Fruit fly (Drosophila melanogaster) whole organism, embryonic: ENCODE data around the gene CG16956.

ENCODE experiments used
- Ada2b ChIP-seq: fragments of 200-800 bp; sonication (Bioruptor generic); IDR thresholded peaks from 2 replicates; pipeline ENCODE4 v1.3.6; 2022; ENCODE audit warnings: missing biosample characterization, missing genetic modification characterization
- Asciz ChIP-seq: fragments of 200-800 bp; sonication (Bioruptor generic); optimal IDR thresholded peaks from 2 replicates; lab custom pipeline; 2017; ENCODE audit warnings: missing biosample characterization, mild to moderate bottlenecking, missing genetic modification characterization, missing genetic modification reagents
- Bdp1 ChIP-seq: fragments of 200-800 bp; sonication (Bioruptor generic); optimal IDR thresholded peaks from 3 replicates; lab custom pipeline; 2016; ENCODE audit warnings: missing biosample characterization, missing genetic modification characterization
- Bgb ChIP-seq: fragments of 200-800 bp; sonication (Bioruptor generic); IDR thresholded peaks from 2 replicates; pipeline ENCODE4 v1.3.6; 2022; ENCODE audit warnings: missing biosample characterization, missing genetic modification characterization; ENCODE audit not compliant: partially characterized antibody
- CG10274 ChIP-seq: fragments of 200-800 bp; sonication (Bioruptor generic); optimal IDR thresholded peaks from 3 replicates; lab custom pipeline; 2017; ENCODE audit warnings: missing biosample characterization, mild to moderate bottlenecking, missing genetic modification characterization
- CG11093 ChIP-seq: fragments of 200-800 bp; sonication (Bioruptor generic); IDR thresholded peaks from 3 replicates; pipeline ENCODE4 v1.3.6; 2022; ENCODE audit warnings: missing biosample characterization, missing genetic modification characterization
- CG11560 ChIP-seq: fragments of 200-800 bp; sonication (Bioruptor generic); IDR thresholded peaks from 3 replicates; pipeline ENCODE4 v1.3.6; 2022; ENCODE audit warnings: missing biosample characterization, missing genetic modification characterization
- CG12155 ChIP-seq: fragments of 200-800 bp; sonication (Bioruptor generic); optimal IDR thresholded peaks from 3 replicates; lab custom pipeline; 2016; ENCODE audit warnings: missing biosample characterization, missing genetic modification characterization
- CG18262 ChIP-seq: fragments of 200-800 bp; optimal IDR thresholded peaks from 3 replicates; lab custom pipeline; 2019; ENCODE audit warnings: missing biosample characterization, mild to moderate bottlenecking, missing genetic modification characterization, moderate library complexity
- CG2120 ChIP-seq: fragments of 200-800 bp; sonication (Bioruptor generic); optimal IDR thresholded peaks from 3 replicates; lab custom pipeline; 2016; ENCODE audit warnings: missing biosample characterization, missing genetic modification characterization
- CG2199 ChIP-seq: fragments of 200-800 bp; sonication (Bioruptor generic); IDR thresholded peaks from 3 replicates; pipeline ENCODE4 v1.3.6; 2022; ENCODE audit warnings: missing biosample characterization, missing genetic modification characterization
- CG2678 ChIP-seq: fragments of 200-800 bp; sonication (Bioruptor generic); optimal IDR thresholded peaks from 3 replicates; lab custom pipeline; 2019; ENCODE audit warnings: missing biosample characterization, mild to moderate bottlenecking, missing genetic modification characterization, moderate library complexity
- CG31388 ChIP-seq: fragments of 200-800 bp; sonication (Bioruptor generic); optimal IDR thresholded peaks from 2 replicates; lab custom pipeline; 2016; ENCODE audit warnings: missing biosample characterization, missing genetic modification characterization
- CG3726 ChIP-seq: fragments of 200-800 bp; sonication (Bioruptor generic); IDR thresholded peaks from 3 replicates; pipeline ENCODE4, ENCODE4 v1.3.6; 2022; ENCODE audit warnings: missing biosample characterization, missing genetic modification characterization
- CG4360 ChIP-seq: fragments of 200-800 bp; sonication (Bioruptor generic); IDR thresholded peaks from 2 replicates; pipeline ENCODE4 v1.3.6; 2022; ENCODE audit warnings: missing biosample characterization, missing genetic modification characterization
- CG6175 ChIP-seq: fragments of 200-800 bp; sonication (Bioruptor generic); IDR thresholded peaks from 3 replicates; pipeline ENCODE4 v1.3.6; 2022; ENCODE audit warnings: missing biosample characterization, missing genetic modification characterization
- CG7357 ChIP-seq: fragments of 200-800 bp; sonication (Bioruptor generic); IDR thresholded peaks from 3 replicates; pipeline ENCODE4 v1.3.6; 2022; ENCODE audit warnings: missing biosample characterization, missing genetic modification characterization
- CG8359 ChIP-seq: fragments of 200-800 bp; sonication (Bioruptor generic); optimal IDR thresholded peaks from 2 replicates; lab custom pipeline; 2017; ENCODE audit warnings: missing biosample characterization, mild to moderate bottlenecking, missing genetic modification characterization, borderline replicate concordance
- CG8478 ChIP-seq: fragments of >200 bp; optimal IDR thresholded peaks from 2 replicates; lab custom pipeline; 2018
- CG8924 ChIP-seq: fragments of 200-800 bp; optimal IDR thresholded peaks from 3 replicates; lab custom pipeline; 2019; ENCODE audit warnings: missing biosample characterization, mild to moderate bottlenecking, missing genetic modification characterization, moderate library complexity
- Deaf1 ChIP-seq: fragments of 200-800 bp; optimal IDR thresholded peaks from 3 replicates; lab custom pipeline; 2019; ENCODE audit warnings: missing biosample characterization, mild to moderate bottlenecking, missing genetic modification characterization, moderate library complexity
- Dref ChIP-seq: fragments of 200-800 bp; sonication (Bioruptor generic); IDR thresholded peaks from 2 replicates; pipeline ENCODE4 v1.3.6; 2022; ENCODE audit warnings: missing biosample characterization, missing genetic modification characterization
- E2f2 ChIP-seq: fragments of 200-800 bp; sonication (Bioruptor generic); IDR thresholded peaks from 2 replicates; pipeline ENCODE4 v1.3.6; 2022; ENCODE audit warnings: missing biosample characterization, missing genetic modification characterization
- Gug ChIP-seq: fragments of 200-800 bp; sonication (Bioruptor generic); IDR thresholded peaks from 4 replicates; pipeline ENCODE4 v1.3.6; 2022; ENCODE audit warnings: missing biosample characterization, missing genetic modification characterization
- H15 ChIP-seq: fragments of 200-800 bp; sonication (Bioruptor generic); IDR thresholded peaks from 3 replicates; pipeline ENCODE4 v1.3.6; 2022; ENCODE audit warnings: missing biosample characterization, missing genetic modification characterization
- Hand ChIP-seq: fragments of 200-800 bp; sonication (Bioruptor generic); optimal IDR thresholded peaks from 2 replicates; lab custom pipeline; 2017; ENCODE audit warnings: mild to moderate bottlenecking, missing biosample characterization, missing genetic modification reagents, missing genetic modification characterization
- Hmx ChIP-seq: fragments of 200-800 bp; sonication (Bioruptor generic); optimal IDR thresholded peaks from 2 replicates; lab custom pipeline; 2016; ENCODE audit warnings: missing biosample characterization, missing genetic modification characterization
- Hr78 ChIP-seq, 2 experiments: fragments of 200-800 bp in 1 of 2; fragments of >200 bp in 1 of 2; sonication (Bioruptor generic) in 1 of 2; optimal IDR thresholded peaks; 2 replicates each; lab custom pipeline; 2017 to 2019; ENCODE audit warnings: missing biosample characterization in 2 of 2, missing genetic modification characterization in 2 of 2, mild to moderate bottlenecking in 1 of 2, moderate library complexity in 1 of 2
- Hsf ChIP-seq: fragments of 200-800 bp; sonication (Bioruptor generic); optimal IDR thresholded peaks from 3 replicates; lab custom pipeline; 2016; ENCODE audit warnings: missing biosample characterization, missing genetic modification characterization
- Lim3 ChIP-seq: fragments of 200-800 bp; sonication (Bioruptor generic); IDR thresholded peaks from 2 replicates; pipeline ENCODE4 v1.3.6; 2022; ENCODE audit warnings: missing biosample characterization, missing genetic modification characterization
- NC2β ChIP-seq: fragments of 200-800 bp; sonication (Bioruptor generic); optimal IDR thresholded peaks from 2 replicates; lab custom pipeline; 2016; ENCODE audit warnings: missing biosample characterization, missing genetic modification characterization
- NFAT ChIP-seq: fragments of 200-800 bp; sonication (Bioruptor generic); IDR thresholded peaks from 2 replicates; pipeline ENCODE4 v1.3.6; 2022; ENCODE audit warnings: missing biosample characterization, missing genetic modification characterization
- Nf-YA ChIP-seq: fragments of 200-800 bp; sonication (Bioruptor generic); IDR thresholded peaks from 2 replicates; pipeline ENCODE4 v1.3.6; 2022; ENCODE audit warnings: missing biosample characterization, missing genetic modification characterization
- NfI ChIP-seq: fragments of 200-800 bp; sonication (Bioruptor generic); optimal IDR thresholded peaks from 3 replicates; lab custom pipeline; 2018; ENCODE audit warnings: missing biosample characterization, mild to moderate bottlenecking, missing genetic modification characterization, moderate library complexity
- Oaz ChIP-seq: fragments of 200-800 bp; sonication (Bioruptor generic); IDR thresholded peaks from 2 replicates; pipeline ENCODE4 v1.3.6; 2022; ENCODE audit warnings: missing biosample characterization, missing genetic modification characterization
- Sox100B ChIP-seq: fragments of 200-800 bp; sonication (Bioruptor generic); optimal IDR thresholded peaks from 3 replicates; lab custom pipeline; 2018; ENCODE audit warnings: missing biosample characterization, mild to moderate bottlenecking, missing genetic modification characterization
- Stat92E ChIP-seq, 3 experiments: fragments of >200 bp in 2 of 3; fragments of 200-800 bp in 1 of 3; sonication (Bioruptor generic) in 1 of 3; optimal IDR thresholded peaks; 2 replicates each; lab custom pipeline; 2017 to 2019; ENCODE audit warnings: missing biosample characterization in 3 of 3, missing genetic modification characterization in 3 of 3, mild to moderate bottlenecking in 1 of 3, moderate library complexity in 1 of 3
- croc ChIP-seq: fragments of 200-800 bp; sonication (Bioruptor generic); conservative IDR thresholded peaks from 3 replicates; pipeline ENCODE4 v1.3.6; 2022; ENCODE audit warnings: missing biosample characterization, missing genetic modification characterization
- da ChIP-seq: fragments of 200-800 bp; sonication (Bioruptor generic); optimal IDR thresholded peaks from 2 replicates; lab custom pipeline; 2016; ENCODE audit warnings: missing biosample characterization, missing genetic modification characterization
- dan ChIP-seq: fragments of 200-800 bp; sonication (Bioruptor generic); IDR thresholded peaks from 2 replicates; pipeline ENCODE4 v1.3.6; 2022; ENCODE audit warnings: missing biosample characterization, missing genetic modification characterization
- danr ChIP-seq: fragments of 200-800 bp; sonication (Bioruptor generic); IDR thresholded peaks from 2 replicates; pipeline ENCODE4 v1.3.6; 2022; ENCODE audit warnings: missing biosample characterization, missing genetic modification characterization
- exex ChIP-seq: fragments of 200-800 bp; sonication (Bioruptor generic); optimal IDR thresholded peaks from 4 replicates; lab custom pipeline; 2018; ENCODE audit warnings: missing biosample characterization, mild to moderate bottlenecking, missing genetic modification characterization, moderate library complexity
- gcm2 ChIP-seq: fragments of 200-800 bp; sonication (Bioruptor generic); optimal IDR thresholded peaks from 2 replicates; lab custom pipeline; 2016; ENCODE audit warnings: missing biosample characterization, missing genetic modification characterization
- ham ChIP-seq: fragments of 200-800 bp; sonication (Bioruptor generic); IDR thresholded peaks from 2 replicates; pipeline ENCODE4 v1.3.6; 2022; ENCODE audit warnings: missing biosample characterization, missing genetic modification characterization
- ind ChIP-seq: fragments of 200-800 bp; sonication (Bioruptor generic); optimal IDR thresholded peaks from 3 replicates; lab custom pipeline; 2016; ENCODE audit warnings: missing biosample characterization, missing genetic modification characterization
- jing ChIP-seq: fragments of 200-800 bp; sonication (Bioruptor generic); optimal IDR thresholded peaks from 2 replicates; lab custom pipeline; 2018; ENCODE audit warnings: missing biosample characterization, mild to moderate bottlenecking, missing genetic modification characterization
- salm ChIP-seq: fragments of 200-800 bp; sonication (Bioruptor generic); optimal IDR thresholded peaks from 2 replicates; lab custom pipeline; 2018; ENCODE audit warnings: missing biosample characterization, mild to moderate bottlenecking, missing genetic modification characterization
- seq ChIP-seq: fragments of 200-800 bp; sonication (Bioruptor generic); IDR thresholded peaks from 2 replicates; pipeline ENCODE4 v1.3.6; 2022; ENCODE audit warnings: missing biosample characterization, missing genetic modification characterization
- sr ChIP-seq: fragments of 200-800 bp; sonication (Bioruptor generic); IDR thresholded peaks from 3 replicates; pipeline ENCODE4 v1.3.6; 2022; ENCODE audit warnings: missing biosample characterization, missing genetic modification characterization
- ttk ChIP-seq: fragments of 200-800 bp; sonication (Bioruptor generic); IDR thresholded peaks from 2 replicates; pipeline ENCODE4 v2.1.2; 2022; ENCODE audit warnings: missing biosample characterization, missing genetic modification characterization
- wor ChIP-seq: fragments of 200-800 bp; sonication (Bioruptor generic); IDR thresholded peaks from 2 replicates; pipeline ENCODE4 v1.3.6; 2022; ENCODE audit warnings: missing biosample characterization, missing genetic modification characterization

Gene CG16956

DNA sequence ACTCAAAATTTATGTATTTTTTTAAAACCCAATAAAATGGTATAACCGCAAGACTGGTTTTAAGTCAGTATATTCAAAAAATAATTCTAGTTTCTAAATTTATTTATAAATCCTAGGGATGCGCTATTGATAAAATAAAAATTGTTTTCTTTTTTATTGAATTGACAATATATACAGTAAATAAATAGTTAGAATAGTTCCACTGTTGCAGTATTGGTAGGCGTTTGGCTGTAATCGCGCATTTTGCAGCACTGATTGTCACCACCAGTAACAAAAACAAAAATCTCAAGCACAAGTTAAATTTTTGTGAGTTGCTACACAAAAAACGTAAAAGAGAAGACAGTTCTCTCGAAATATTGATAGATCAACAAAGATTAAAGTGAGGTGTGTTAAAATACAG is 45.4 kb downstream of the CG16956 start, which contains the start of gene CG31855 (continued):
- TF ChIP-seq Oaz (GFP tag; lab: Robert Waterston, UW) (peak; percentile 57; the same call in 1 of the 2 replicates), NfI (GFP tag; lab: Kevin White, UChicago) (peak; percentile 91), ttk (GFP tag; lab: Robert Waterston, UW) (peak; percentile 69), CG4360 (no peak), Stat92E (GFP tag; optimal IDR thresholded peaks at IDR 0.05; lab: Kevin White, UChicago) (no peak), Bdp1 (GFP tag; lab: Kevin White, UChicago) (peak; percentile 88), ham (GFP tag; lab: Robert Waterston, UW) (peak; percentile 37; the same call in 1 of the 2 replicates), seq (GFP tag; lab: Robert Waterston, UW) (peak; percentile 50; the same call in 1 of the 2 replicates), wor (no peak; the same call in 1 of the 2 replicates), Sox100B (GFP tag; lab: Kevin White, UChicago) (peak; percentile 74), Hmx (GFP tag; lab: Kevin White, UChicago) (peak; percentile 78), CG8924 (peak; percentile 82), CG2678 (tag; lab: Kevin White, UChicago) (peak; percentile 81), Bgb (peak; percentile 49; the same call in 1 of the 2 replicates), Nf-YA (GFP tag; lab: Robert Waterston, UW) (peak; percentile 62), NC2β (GFP tag; lab: Kevin White, UChicago) (peak; percentile 73), da (GFP tag; lab: Kevin White, UChicago) (peak; percentile 17), CG31388 (peak; percentile 67), CG8359 (GFP tag; lab: Kevin White, UChicago) (no peak), Lim3 (GFP tag; lab: Robert Waterston, UW) (no peak), exex (tag; lab: Kevin White, UChicago) (no peak), Ada2b (GFP tag; lab: Robert Waterston, UW) (peak; percentile 74), CG10274 (GFP tag; lab: Kevin White, UChicago) (no peak), dan (no peak), CG18262 (tag; lab: Kevin White, UChicago) (peak; percentile 77), CG2120 (GFP tag; lab: Kevin White, UChicago) (peak; percentile 91), E2f2 (GFP tag; lab: Robert Waterston, UW) (peak; percentile 49; the same call in 1 of the 2 replicates), CG12155 (GFP tag; lab: Kevin White, UChicago) (peak; percentile 86), salm (tag; lab: Kevin White, UChicago) (peak; percentile 36), ind (GFP tag; lab: Kevin White, UChicago) (peak; percentile 87), Dref (GFP tag; lab: Robert Waterston, UW) (0 out of 2 replicates have a peak, but pooled peaks have one; percentile 25), Asciz (peak; percentile 71), croc (peak; percentile 53), gcm2 (GFP tag; lab: Kevin White, UChicago) (peak; percentile 72), Deaf1 (peak; percentile 52), Hand (GFP tag; lab: Kevin White, UChicago) (peak; percentile 68), CG11560 (no peak), jing (GFP tag; lab: Kevin White, UChicago) (no peak), CG7357 (peak; percentile 14; the same call in 1 of the 3 replicates), CG3726 (GFP tag; lab: Robert Waterston, UW) (peak; percentile 52; the same call in 1 of the 3 replicates), Gug (GFP tag; lab: Robert Waterston, UW) (peak; percentile 77), H15 (GFP tag; lab: Robert Waterston, UW) (peak; percentile 87), Hsf (GFP tag; lab: Kevin White, UChicago) (peak; percentile 80), CG6175 (0 out of 3 replicates have a peak, but pooled peaks have one; percentile 30), CG11093 (GFP tag; lab: Robert Waterston, UW) (peak; percentile 65; the same call in 1 of the 3 replicates), NFAT (GFP tag; lab: Robert Waterston, UW) (peak; percentile 94), sr (GFP tag; lab: Robert Waterston, UW) (peak; percentile 48; the same call in 2 of the 3 replicates), Hr78 (GFP tag; optimal IDR thresholded peaks at IDR 0.05; lab: Kevin White, UChicago) (no peak), danr (GFP tag; lab: Robert Waterston, UW) (no peak), CG8478 (lab: Kevin White, UChicago) (no peak), CG2199 (GFP tag; lab: Robert Waterston, UW) (no peak)
